Worm (Caenorhabditis elegans) whole organism, late embryonic: ENCODE results near the gene gba-2.

Experiments used
- T23F11.4 ChIP-seq: fragments of 200-800 bp; sonication (Bioruptor generic); optimal IDR thresholded peaks from 2 replicates; lab custom pipeline; 2018; ENCODE audit warnings: mild to moderate bottlenecking, missing genetic modification characterization, missing compliant biosample characterization
- ceh-30 ChIP-seq: fragments of 150-350 bp; optimal IDR thresholded peaks from 2 replicates; lab custom pipeline; 2014; ENCODE audit warnings: missing biosample characterization, missing genetic modification characterization
- fkh-10 ChIP-seq: fragments of 150-350 bp; optimal IDR thresholded peaks from 2 replicates; lab custom pipeline; 2014; ENCODE audit warnings: missing biosample characterization, missing genetic modification reagents, missing genetic modification characterization
- unc-86 ChIP-seq: sonication (generic microtip); optimal IDR thresholded peaks from 2 replicates; lab custom pipeline; 2016; ENCODE audit warnings: missing genetic modification characterization, missing compliant biosample characterization

DNA sequence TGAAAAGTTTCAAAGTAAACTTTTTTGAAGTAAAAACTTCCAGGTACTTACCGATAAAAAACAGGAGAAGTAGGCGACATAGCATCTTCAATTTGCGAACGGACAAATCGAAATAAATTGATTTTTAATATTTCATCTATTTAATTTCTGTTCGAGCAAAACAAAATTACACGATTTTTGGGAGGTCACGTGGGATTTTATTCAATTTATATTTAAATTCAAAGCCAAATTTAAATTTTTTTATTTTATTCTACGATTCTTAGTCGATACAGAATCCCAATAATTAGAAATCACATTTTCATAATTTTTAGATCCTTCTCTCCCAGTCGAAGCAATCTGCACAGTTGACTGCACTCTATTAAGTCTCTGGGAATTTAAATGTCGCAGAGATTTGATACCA, 16.1 kb downstream of the gba-2 start, which contains the start of gene C33C12.12:
- no peak for TF ChIP-seq ceh-30 (tag; lab: Kevin White, UChicago)
- TF ChIP-seq unc-86 (tag; lab: Kevin White, UChicago), result no peak
- no peak for TF ChIP-seq fkh-10 (GFP tag; lab: Kevin White, UChicago)
- TF ChIP-seq T23F11.4 (GFP tag; lab: Kevin White, UChicago), result no peak
